Worm (Caenorhabditis elegans) whole organism, midembryonic: ENCODE data around the gene ife-1.

Experiments used
- cog-1 ChIP-seq: sonication (generic microtip); optimal IDR thresholded peaks from 2 replicates; lab custom pipeline; 2016; ENCODE audit warnings: missing genetic modification characterization, missing compliant biosample characterization
- klf-2 ChIP-seq: fragments of 200-800 bp; sonication (Bioruptor generic); conservative IDR thresholded peaks from 2 replicates; pipeline ENCODE4 v1.3.6; 2022; ENCODE audit warnings: missing genetic modification reagents, missing genetic modification characterization, missing compliant biosample characterization
- ref-1 ChIP-seq: fragments of 200-800 bp; sonication (Bioruptor generic); conservative IDR thresholded peaks from 2 replicates; pipeline ENCODE4 v1.3.6; 2022; ENCODE audit warnings: missing genetic modification reagents, missing genetic modification characterization, missing compliant biosample characterization
- tab-1 ChIP-seq: fragments of 200-800 bp; sonication (Bioruptor generic); IDR thresholded peaks from 2 replicates; pipeline ENCODE4 v1.3.6; 2022; ENCODE audit warnings: missing genetic modification characterization, missing compliant biosample characterization
- ztf-23 ChIP-seq: fragments of 200-800 bp; sonication (Bioruptor generic); IDR thresholded peaks from 2 replicates; pipeline ENCODE4 v1.3.6; 2022; ENCODE audit warnings: missing genetic modification reagents, missing genetic modification characterization, missing compliant biosample characterization

- no peak for TF ChIP-seq klf-2
- TF ChIP-seq ztf-23 (GFP tag; lab: Robert Waterston, UW), result no peak
- no peak for TF ChIP-seq ref-1 (GFP tag; lab: Robert Waterston, UW)
- no peak for TF ChIP-seq tab-1
- no peak for TF ChIP-seq cog-1 (tag; lab: Kevin White, UChicago)
Observed at ce11 chrIII:13385850-13386249, 42.6 kb downstream of the ife-1 start, which contains the start of gene T03F6.4.
